Worm (Caenorhabditis elegans): ENCODE measurements around the gene T24B8.3.
A peak's percentile ranks its signal among the peaks of the same experiment; 100 is the strongest.

The T24B8.3 gene

ce11 chrII:9029218-9029672, 31.7 kb downstream of the T24B8.3 start, which contains the start of gene F37B12.1:
F37B12.1 (minus strand) TSS chrII:9029268.
- TF ChIP-seq Y53G8AR.9 (GFP tag; conservative IDR thresholded peaks at IDR 0.05), result no peak
- 0 out of 2 replicates have a peak, but pooled peaks have one; percentile 44 for TF ChIP-seq F37B4.10 (GFP tag; IDR thresholded peaks at IDR 0.05)

- TF ChIP-seq ztf-22 (GFP tag; optimal IDR thresholded peaks at IDR 0.05) (no peak), hlh-26 (GFP tag; conservative IDR thresholded peaks at IDR 0.05) (no peak), gei-17 (GFP tag; optimal IDR thresholded peaks at IDR 0.05) (no peak), sptf-2 (GFP tag; optimal IDR thresholded peaks at IDR 0.05) (no peak), pha-4 (tag; optimal IDR thresholded peaks at IDR 0.05) (no peak), nhr-80 (tag; optimal IDR thresholded peaks at IDR 0.05) (no peak), rec-8 (tag; optimal IDR thresholded peaks at IDR 0.05) (no peak), pbrm-1 (GFP tag; IDR thresholded peaks at IDR 0.05) (no peak), rpc-1 (optimal IDR thresholded peaks at IDR 0.05) (no peak), rpc-1 (tag; optimal IDR thresholded peaks at IDR 0.05) (no peak), sea-2 (GFP tag; IDR thresholded peaks at IDR 0.05) (no peak), Y95B8A.8 (GFP tag; IDR thresholded peaks at IDR 0.05) (no peak), F39B2.1 (GFP tag; IDR thresholded peaks at IDR 0.05) (no peak), B0261.1 (tag; optimal IDR thresholded peaks at IDR 0.05) (no peak), tlf-1 (GFP tag; optimal IDR thresholded peaks at IDR 0.05) (no peak), hmg-1.2 (GFP tag; IDR thresholded peaks at IDR 0.05) (no peak), F57C9.4 (tag; optimal IDR thresholded peaks at IDR 0.05) (no peak), madf-6 (GFP tag; IDR thresholded peaks at IDR 0.05) (no peak), ztf-6 (GFP tag; IDR thresholded peaks at IDR 0.05) (no peak)
These were observed 32.8 kb downstream of the T24B8.3 start for ce11 chrII:9028096-9028495.

ce11 chrII:9026348-9026747, 34.6 kb downstream of the T24B8.3 start:
- TF ChIP-seq tlf-1 (GFP tag; optimal IDR thresholded peaks at IDR 0.05), result no peak
- no peak for TF ChIP-seq Y95B8A.8 (GFP tag; IDR thresholded peaks at IDR 0.05)
- TF ChIP-seq hlh-12 (tag; optimal IDR thresholded peaks at IDR 0.05), result no peak
- no peak for TF ChIP-seq hmg-20 (GFP tag; IDR thresholded peaks at IDR 0.05)
- TF ChIP-seq K11D2.4 (GFP tag; IDR thresholded peaks at IDR 0.05), result no peak
- no peak for TF ChIP-seq ceh-40 (GFP tag; IDR thresholded peaks at IDR 0.05)
- TF ChIP-seq die-1 (tag; optimal IDR thresholded peaks at IDR 0.05), result no peak
- TF ChIP-seq D2030.7 (GFP tag; IDR thresholded peaks at IDR 0.05), result no peak
- TF ChIP-seq Y56A3A.18 (GFP tag; IDR thresholded peaks at IDR 0.05), result no peak
- TF ChIP-seq gei-17 (GFP tag; optimal IDR thresholded peaks at IDR 0.05), result no peak
- no peak for TF ChIP-seq mel-28 (tag; optimal IDR thresholded peaks at IDR 0.05; ENCODE audit: borderline replicate concordance)
- no peak for TF ChIP-seq ztf-6 (GFP tag; IDR thresholded peaks at IDR 0.05)
- no peak for TF ChIP-seq ztf-18 (tag; optimal IDR thresholded peaks at IDR 0.05)
- TF ChIP-seq nfya-2 (GFP tag; IDR thresholded peaks at IDR 0.05), result no peak
- TF ChIP-seq ceh-79 (tag; optimal IDR thresholded peaks at IDR 0.05), result no peak
- no peak for TF ChIP-seq T26A5.8 (tag; optimal IDR thresholded peaks at IDR 0.05)
- TF ChIP-seq attf-5 (GFP tag; optimal IDR thresholded peaks at IDR 0.05), result no peak
- TF ChIP-seq Y53G8AR.9 (GFP tag; conservative IDR thresholded peaks at IDR 0.05), result no peak
- TF ChIP-seq B0019.2 (GFP tag; conservative IDR thresholded peaks at IDR 0.05), result no peak
- TF ChIP-seq somi-1 (GFP tag; optimal IDR thresholded peaks at IDR 0.05), result no peak

ce11 chrII:9024312-9024711, 36.6 kb downstream of the T24B8.3 start:
- TF ChIP-seq mes-4 (tag; optimal IDR thresholded peaks at IDR 0.05) (no peak), tlf-1 (GFP tag; optimal IDR thresholded peaks at IDR 0.05) (no peak), snpc-1.3 (tag; optimal IDR thresholded peaks at IDR 0.05; ENCODE audit: insufficient read depth) (no peak)
